Fruit fly (Drosophila melanogaster) whole organism, pupa: ENCODE results near the gene CG6066.

Experiments used
- CG10348 ChIP-seq: fragments of 200-800 bp; sonication (Bioruptor generic); IDR thresholded peaks from 2 replicates; pipeline ENCODE4 v1.3.6; 2022; ENCODE audit warnings: missing biosample characterization, missing genetic modification characterization
- CG12605 ChIP-seq: fragments of 200-800 bp; sonication (Bioruptor generic); IDR thresholded peaks from 2 replicates; pipeline ENCODE4 v1.3.6; 2022; ENCODE audit warnings: missing biosample characterization, missing genetic modification characterization
- CG13204 ChIP-seq: fragments of 200-800 bp; sonication (Bioruptor generic); optimal IDR thresholded peaks from 2 replicates; lab custom pipeline; 2018; ENCODE audit warnings: missing biosample characterization, mild to moderate bottlenecking, missing genetic modification characterization, moderate library complexity
- CG14655 ChIP-seq: fragments of 200-800 bp; sonication (Bioruptor generic); optimal IDR thresholded peaks from 3 replicates; lab custom pipeline; 2017; ENCODE audit warnings: mild to moderate bottlenecking, missing biosample characterization, missing genetic modification reagents, missing genetic modification characterization
- CG15710 ChIP-seq: fragments of 200-800 bp; sonication (Bioruptor generic); optimal IDR thresholded peaks from 2 replicates; lab custom pipeline; 2018; ENCODE audit warnings: missing biosample characterization, mild to moderate bottlenecking, missing genetic modification characterization, moderate library complexity
- CG17806 ChIP-seq: fragments of 200-800 bp; sonication (Bioruptor generic); optimal IDR thresholded peaks from 2 replicates; lab custom pipeline; 2018; ENCODE audit warnings: missing biosample characterization, mild to moderate bottlenecking, missing genetic modification characterization, moderate library complexity
- CG32121 ChIP-seq: fragments of 200-800 bp; sonication (Bioruptor generic); IDR thresholded peaks from 2 replicates; pipeline ENCODE4 v1.3.6; 2022; ENCODE audit warnings: missing biosample characterization, missing genetic modification characterization
- CG34367 ChIP-seq: fragments of 200-800 bp; sonication (Bioruptor generic); optimal IDR thresholded peaks from 2 replicates; lab custom pipeline; 2018; ENCODE audit warnings: missing biosample characterization, mild to moderate bottlenecking, missing genetic modification characterization
- CG4496 ChIP-seq: fragments of 200-800 bp; sonication (Bioruptor generic); IDR thresholded peaks from 3 replicates; pipeline ENCODE4 v1.3.6; 2022; ENCODE audit warnings: missing biosample characterization, missing genetic modification characterization
- CG8159 ChIP-seq: fragments of 200-800 bp; sonication (Bioruptor generic); optimal IDR thresholded peaks from 3 replicates; lab custom pipeline; 2018; ENCODE audit warnings: missing biosample characterization, mild to moderate bottlenecking, missing genetic modification characterization, moderate library complexity
- CG8301 ChIP-seq: fragments of 200-800 bp; sonication (Bioruptor generic); optimal IDR thresholded peaks from 2 replicates; lab custom pipeline; 2018; ENCODE audit warnings: missing biosample characterization, mild to moderate bottlenecking, missing genetic modification characterization
- CG9948 ChIP-seq: fragments of 200-800 bp; sonication (Bioruptor generic); optimal IDR thresholded peaks from 2 replicates; lab custom pipeline; 2018; ENCODE audit warnings: missing biosample characterization, mild to moderate bottlenecking, missing genetic modification characterization, moderate library complexity
- D1 ChIP-seq: fragments of 200-800 bp; sonication (Bioruptor generic); optimal IDR thresholded peaks from 2 replicates; lab custom pipeline; 2018; ENCODE audit warnings: missing biosample characterization, mild to moderate bottlenecking, missing genetic modification characterization, moderate library complexity
- EcR ChIP-seq: fragments of 200-800 bp; sonication (Bioruptor generic); optimal IDR thresholded peaks from 3 replicates; lab custom pipeline; 2019; ENCODE audit warnings: missing biosample characterization, missing genetic modification characterization, mild to moderate bottlenecking, moderate library complexity, missing genetic modification reagents
- Ets98B ChIP-seq: fragments of 200-800 bp; sonication (Bioruptor generic); IDR thresholded peaks from 2 replicates; pipeline ENCODE4 v1.3.6; 2022; ENCODE audit warnings: missing biosample characterization, missing genetic modification characterization
- Pif1A ChIP-seq: fragments of 200-800 bp; sonication (Bioruptor generic); optimal IDR thresholded peaks from 3 replicates; lab custom pipeline; 2016; ENCODE audit warnings: missing biosample characterization, missing genetic modification characterization
- Pif1B ChIP-seq: fragments of 200-800 bp; sonication (Bioruptor generic); optimal IDR thresholded peaks from 3 replicates; lab custom pipeline; 2016; ENCODE audit warnings: missing biosample characterization, missing genetic modification characterization
- Snoo ChIP-seq: fragments of 200-800 bp; sonication (Bioruptor generic); optimal IDR thresholded peaks from 3 replicates; lab custom pipeline; 2017; ENCODE audit warnings: missing biosample characterization, mild to moderate bottlenecking, missing genetic modification characterization, inconsistent platforms
- fd96Ca ChIP-seq: fragments of 200-800 bp; sonication (Bioruptor generic); IDR thresholded peaks from 3 replicates; pipeline ENCODE4 v1.3.6; 2022; ENCODE audit warnings: missing biosample characterization, missing genetic modification characterization
- gl ChIP-seq: fragments of 200-800 bp; sonication (Bioruptor generic); optimal IDR thresholded peaks from 2 replicates; lab custom pipeline; 2018; ENCODE audit warnings: missing biosample characterization, mild to moderate bottlenecking, missing genetic modification characterization
- rn ChIP-seq: fragments of 200-800 bp; sonication (Bioruptor generic); IDR thresholded peaks from 2 replicates; pipeline ENCODE4 v1.3.6; 2022; ENCODE audit warnings: missing biosample characterization, missing genetic modification characterization

CG6066 gene

DNA sequence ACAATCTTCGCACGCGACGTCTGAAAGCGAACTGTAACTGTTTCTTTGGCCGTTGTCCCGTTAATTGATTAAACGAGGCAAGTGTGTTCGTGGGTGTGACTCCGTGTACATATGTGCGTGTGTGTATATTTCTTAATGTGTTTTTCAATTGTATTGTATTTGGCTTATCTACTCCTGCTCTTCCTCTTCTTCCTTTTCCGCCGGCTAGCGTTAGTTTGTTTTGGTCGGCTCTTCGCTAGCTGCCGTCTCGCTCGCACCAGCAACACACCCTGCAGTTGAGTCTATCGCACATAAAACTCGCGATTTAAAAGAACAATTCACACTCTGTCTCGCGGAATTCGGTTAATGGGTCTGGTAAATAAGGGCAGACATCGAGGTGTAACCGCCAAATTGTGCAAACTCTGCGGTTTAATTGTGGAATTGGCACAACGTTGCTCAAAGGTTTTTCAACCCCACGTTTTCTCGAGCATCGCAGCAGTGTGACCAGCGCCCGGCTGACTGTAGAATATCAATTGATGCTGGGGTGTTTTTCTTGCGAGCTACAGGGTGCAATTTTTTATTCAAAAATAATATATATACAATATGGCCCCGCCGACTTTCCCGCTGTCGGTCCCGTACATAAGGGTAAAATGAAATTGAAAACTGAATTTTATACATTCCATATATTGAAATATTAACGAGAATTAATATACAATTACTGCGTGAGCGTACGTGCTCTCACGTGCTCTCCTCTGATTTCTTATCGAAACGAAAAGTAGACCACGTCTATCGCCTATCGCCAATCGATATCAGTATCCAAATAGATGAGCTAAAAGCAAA, 4.5 kb downstream of the CG6066 start, which contains the start of the genes gb and CG5815:
Gene gb, minus strand, starts transcription at position 487 of the 819 bp plus-strand sequence.
Gene CG5815, plus strand, starts transcription at position 783 of the 819 bp plus-strand sequence.
- TF ChIP-seq Snoo (tag; lab: Kevin White, UChicago): peak; percentile 88
- TF ChIP-seq EcR (GFP tag; lab: Kevin White, UChicago): peak; percentile 83
- no peak for TF ChIP-seq CG8159 (tag; lab: Kevin White, UChicago)
- TF ChIP-seq rn: peak; percentile 72; the same call in 1 of the 2 replicates
- TF ChIP-seq D1 (tag; lab: Kevin White, UChicago): no peak
- no peak for TF ChIP-seq CG14655
- peak; percentile 70 for TF ChIP-seq CG12605
- TF ChIP-seq Ets98B (GFP tag; lab: Robert Waterston, UW): peak; percentile 90
- peak; percentile 54 for TF ChIP-seq gl (tag; lab: Kevin White, UChicago)
- TF ChIP-seq Pif1A (GFP tag; lab: Kevin White, UChicago): no peak
- TF ChIP-seq CG15710 (tag; lab: Kevin White, UChicago): peak; percentile 84
- peak; percentile 78 for TF ChIP-seq CG8301 (tag; lab: Kevin White, UChicago)
- peak; percentile 53 for TF ChIP-seq CG10348
- peak; percentile 94 for TF ChIP-seq CG4496 (GFP tag; lab: Robert Waterston, UW)
- TF ChIP-seq CG32121 (GFP tag; lab: Robert Waterston, UW): peak; percentile 89
- TF ChIP-seq fd96Ca (GFP tag; lab: Robert Waterston, UW): peak; percentile 96
- TF ChIP-seq CG17806 (tag; lab: Kevin White, UChicago): peak; percentile 80
- peak; percentile 79 for TF ChIP-seq CG9948
- TF ChIP-seq Pif1B: no peak
- peak; percentile 76 for TF ChIP-seq CG34367
- TF ChIP-seq CG13204 (GFP tag; lab: Kevin White, UChicago): no peak

dm6 chr3R:27109458-27109857, 7.0 kb downstream of the CG6066 start:
- TF ChIP-seq Snoo (tag; lab: Kevin White, UChicago): no peak
- TF ChIP-seq gl (tag; lab: Kevin White, UChicago): no peak
- TF ChIP-seq CG12605: no peak
- no peak for TF ChIP-seq CG15710 (tag; lab: Kevin White, UChicago)
- TF ChIP-seq CG14655: no peak
- TF ChIP-seq Pif1B: no peak
- no peak for TF ChIP-seq fd96Ca (GFP tag; lab: Robert Waterston, UW)
- TF ChIP-seq CG17806 (tag; lab: Kevin White, UChicago): no peak
- TF ChIP-seq CG9948: no peak
- TF ChIP-seq CG10348: no peak
- TF ChIP-seq CG8159 (tag; lab: Kevin White, UChicago): no peak
- TF ChIP-seq CG13204 (GFP tag; lab: Kevin White, UChicago): no peak
- no peak for TF ChIP-seq Pif1A (GFP tag; lab: Kevin White, UChicago)
- TF ChIP-seq CG4496 (GFP tag; lab: Robert Waterston, UW): no peak
- no peak for TF ChIP-seq rn
- TF ChIP-seq Ets98B (GFP tag; lab: Robert Waterston, UW): no peak
- no peak for TF ChIP-seq CG32121 (GFP tag; lab: Robert Waterston, UW)

dm6 chr3R:27108111-27108510, 8.4 kb downstream of the CG6066 start:
- TF ChIP-seq CG34367 (no peak), CG12605 (no peak), D1 (tag; lab: Kevin White, UChicago) (no peak), CG13204 (GFP tag; lab: Kevin White, UChicago) (no peak), gl (tag; lab: Kevin White, UChicago) (no peak), CG9948 (no peak), rn (no peak), CG10348 (no peak), Ets98B (GFP tag; lab: Robert Waterston, UW) (no peak), Pif1A (GFP tag; lab: Kevin White, UChicago) (no peak), fd96Ca (GFP tag; lab: Robert Waterston, UW) (no peak), CG4496 (GFP tag; lab: Robert Waterston, UW) (no peak), CG17806 (tag; lab: Kevin White, UChicago) (no peak), CG15710 (tag; lab: Kevin White, UChicago) (no peak), CG8301 (tag; lab: Kevin White, UChicago) (no peak), CG14655 (no peak), Snoo (tag; lab: Kevin White, UChicago) (no peak), CG8159 (tag; lab: Kevin White, UChicago) (no peak), Pif1B (no peak), EcR (GFP tag; lab: Kevin White, UChicago) (no peak)

- no peak for TF ChIP-seq CG8159 (tag; lab: Kevin White, UChicago)
- TF ChIP-seq CG17806 (tag; lab: Kevin White, UChicago): no peak
- TF ChIP-seq CG10348: no peak
- TF ChIP-seq CG34367: no peak
- TF ChIP-seq D1 (tag; lab: Kevin White, UChicago): no peak
- no peak for TF ChIP-seq gl (tag; lab: Kevin White, UChicago)
- TF ChIP-seq rn: no peak
- no peak for TF ChIP-seq CG4496 (GFP tag; lab: Robert Waterston, UW)
- no peak for TF ChIP-seq Pif1B
- TF ChIP-seq fd96Ca (GFP tag; lab: Robert Waterston, UW): no peak
- no peak for TF ChIP-seq CG15710 (tag; lab: Kevin White, UChicago)
- no peak for TF ChIP-seq Ets98B (GFP tag; lab: Robert Waterston, UW)
- no peak for TF ChIP-seq CG14655
- TF ChIP-seq CG8301 (tag; lab: Kevin White, UChicago): no peak
- no peak for TF ChIP-seq CG13204 (GFP tag; lab: Kevin White, UChicago)
- TF ChIP-seq CG32121 (GFP tag; lab: Robert Waterston, UW): no peak
- no peak for TF ChIP-seq Pif1A (GFP tag; lab: Kevin White, UChicago)
- no peak for TF ChIP-seq CG9948
Measured at dm6 chr3R:27106134-27106694, 10.3 kb downstream of the CG6066 start, which contains the start of gene CAH9. Gene CAH9 (minus strand): TSS chr3R:27106184.
